Worm (Caenorhabditis elegans): Measurements from ENCODE around the gene srx-2.

DNA sequence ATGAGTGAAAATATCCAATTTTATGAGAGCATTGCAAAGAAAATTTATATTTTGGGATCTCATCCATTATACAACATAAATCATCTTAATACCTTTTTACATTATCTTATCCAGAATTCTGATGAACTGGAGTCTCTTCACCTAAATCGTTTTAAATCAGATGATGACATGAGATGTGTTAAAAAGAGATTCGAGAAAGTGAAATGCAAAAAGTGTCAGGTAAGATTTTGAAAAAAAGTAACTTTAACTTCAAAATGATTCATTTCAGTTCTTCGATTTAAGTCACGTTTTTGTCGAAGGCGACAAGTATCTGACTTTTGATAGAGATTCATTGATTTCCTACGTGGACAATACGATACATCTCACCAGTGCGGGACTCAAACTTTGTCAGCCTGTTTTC, 9.6 kb downstream of the srx-2 start:
- TF ChIP-seq nhr-76 (tag; optimal IDR thresholded peaks at IDR 0.05), result no peak
- TF ChIP-seq zag-1 (tag; optimal IDR thresholded peaks at IDR 0.05), result no peak
- TF ChIP-seq ceh-9 (tag; optimal IDR thresholded peaks at IDR 0.05), result no peak
- no peak for TF ChIP-seq unc-39 (tag; optimal IDR thresholded peaks at IDR 0.05)
- no peak for TF ChIP-seq ceh-82 (tag; optimal IDR thresholded peaks at IDR 0.05)
- no peak for TF ChIP-seq nhr-11 (tag; optimal IDR thresholded peaks at IDR 0.05)
